Fruit fly (Drosophila melanogaster) whole organism, embryonic: ENCODE data around the gene Targ2.

Source experiments
- Ada2b ChIP-seq: fragments of 200-800 bp; sonication (Bioruptor generic); IDR thresholded peaks from 2 replicates; pipeline ENCODE4 v1.3.6; 2022; ENCODE audit warnings: missing biosample characterization, missing genetic modification characterization
- Awh ChIP-seq: fragments of 200-800 bp; sonication (Bioruptor generic); IDR thresholded peaks from 2 replicates; pipeline ENCODE4, ENCODE4 v1.3.6; 2022; ENCODE audit warnings: missing biosample characterization, missing genetic modification characterization
- CG1024 ChIP-seq: fragments of 200-800 bp; sonication (Bioruptor generic); IDR thresholded peaks from 2 replicates; pipeline ENCODE4 v1.3.6; 2022; ENCODE audit warnings: missing biosample characterization, missing genetic modification characterization
- CG12299 ChIP-seq: fragments of 200-800 bp; sonication (Bioruptor generic); optimal IDR thresholded peaks from 2 replicates; lab custom pipeline; 2018; ENCODE audit warnings: missing biosample characterization, mild to moderate bottlenecking, missing genetic modification characterization
- CG13775 ChIP-seq: fragments of 200-800 bp; sonication (Bioruptor generic); optimal IDR thresholded peaks from 3 replicates; lab custom pipeline; 2017; ENCODE audit warnings: missing biosample characterization, mild to moderate bottlenecking, missing genetic modification characterization
- CG14050 ChIP-seq: fragments of 200-800 bp; sonication (Bioruptor generic); IDR thresholded peaks from 3 replicates; pipeline ENCODE4 v1.3.6; 2022; ENCODE audit warnings: missing biosample characterization, missing genetic modification characterization
- CG17361 ChIP-seq: fragments of 200-800 bp; sonication (Bioruptor generic); IDR thresholded peaks from 3 replicates; pipeline ENCODE4 v1.3.6; 2022; ENCODE audit warnings: missing biosample characterization, missing genetic modification characterization
- CG17829 ChIP-seq: fragments of 200-800 bp; optimal IDR thresholded peaks from 2 replicates; lab custom pipeline; 2019; ENCODE audit warnings: missing biosample characterization, mild to moderate bottlenecking, missing genetic modification characterization, moderate library complexity
- CG18262 ChIP-seq: fragments of 200-800 bp; optimal IDR thresholded peaks from 3 replicates; lab custom pipeline; 2019; ENCODE audit warnings: missing biosample characterization, mild to moderate bottlenecking, missing genetic modification characterization, moderate library complexity
- CG30403 ChIP-seq: fragments of 200-800 bp; sonication (Bioruptor generic); optimal IDR thresholded peaks from 3 replicates; lab custom pipeline; 2016; ENCODE audit warnings: missing biosample characterization, missing genetic modification characterization
- CG31441 ChIP-seq: fragments of 200-800 bp; sonication (Bioruptor generic); IDR thresholded peaks from 2 replicates; pipeline ENCODE4 v1.3.6; 2022; ENCODE audit warnings: missing biosample characterization, missing genetic modification characterization
- CG32532 ChIP-seq: fragments of 200-800 bp; sonication (Bioruptor generic); IDR thresholded peaks from 2 replicates; pipeline ENCODE4 v1.3.6; 2022; ENCODE audit warnings: missing biosample characterization, missing genetic modification characterization
- CG32767 ChIP-seq: fragments of 200-800 bp; sonication (Bioruptor generic); IDR thresholded peaks from 2 replicates; pipeline ENCODE4 v1.3.6; 2022; ENCODE audit warnings: missing biosample characterization, missing genetic modification characterization
- CG32772 ChIP-seq: fragments of 200-800 bp; sonication (Bioruptor generic); IDR thresholded peaks from 2 replicates; pipeline ENCODE4 v1.3.6; 2022; ENCODE audit warnings: missing biosample characterization, missing genetic modification characterization
- CG34376 ChIP-seq: fragments of 200-800 bp; sonication (Bioruptor generic); optimal IDR thresholded peaks from 2 replicates; lab custom pipeline; 2018; ENCODE audit warnings: missing biosample characterization, mild to moderate bottlenecking, missing genetic modification characterization
- CG43689 ChIP-seq: fragments of 200-800 bp; sonication (Bioruptor generic); IDR thresholded peaks from 2 replicates; pipeline ENCODE4 v1.3.6; 2022; ENCODE audit warnings: missing biosample characterization, missing genetic modification characterization
- CG4404 ChIP-seq: fragments of 200-800 bp; sonication (Bioruptor generic); IDR thresholded peaks from 2 replicates; pipeline ENCODE4 v1.3.6; 2022; ENCODE audit warnings: missing biosample characterization, missing genetic modification characterization
- CG4820 ChIP-seq: fragments of 200-800 bp; sonication (Bioruptor generic); optimal IDR thresholded peaks from 3 replicates; lab custom pipeline; 2016; ENCODE audit warnings: missing biosample characterization, missing genetic modification characterization
- CG5245 ChIP-seq: fragments of 200-800 bp; sonication (Bioruptor generic); optimal IDR thresholded peaks from 3 replicates; lab custom pipeline; 2016; ENCODE audit warnings: missing biosample characterization, missing genetic modification characterization
- CG7786 ChIP-seq: fragments of 200-800 bp; sonication (Bioruptor generic); optimal IDR thresholded peaks from 2 replicates; lab custom pipeline; 2016; ENCODE audit warnings: missing biosample characterization, missing genetic modification characterization
- CG9215 ChIP-seq: fragments of 200-800 bp; sonication (Bioruptor generic); IDR thresholded peaks from 2 replicates; pipeline ENCODE4 v1.3.6; 2022; ENCODE audit warnings: missing biosample characterization, missing genetic modification characterization
- Camta ChIP-seq: fragments of 200-800 bp; sonication (Bioruptor generic); optimal IDR thresholded peaks from 2 replicates; lab custom pipeline; 2016; ENCODE audit warnings: missing biosample characterization, missing genetic modification characterization
- CoRest ChIP-seq: fragments of 200-800 bp; sonication (Bioruptor generic); optimal IDR thresholded peaks from 3 replicates; lab custom pipeline; 2018; ENCODE audit warnings: missing biosample characterization, mild to moderate bottlenecking, missing genetic modification characterization, moderate library complexity
- D19B ChIP-seq: fragments of 200-800 bp; sonication (Bioruptor generic); optimal IDR thresholded peaks from 2 replicates; lab custom pipeline; 2017; ENCODE audit warnings: missing biosample characterization, mild to moderate bottlenecking, missing genetic modification characterization
- Hr78 ChIP-seq, 2 experiments: fragments of 200-800 bp in 1 of 2; fragments of >200 bp in 1 of 2; sonication (Bioruptor generic) in 1 of 2; optimal IDR thresholded peaks; 2 replicates each; lab custom pipeline; 2017 to 2019; ENCODE audit warnings: missing biosample characterization in 2 of 2, missing genetic modification characterization in 2 of 2, mild to moderate bottlenecking in 1 of 2, moderate library complexity in 1 of 2
- Med ChIP-seq: fragments of 200-800 bp; sonication (Bioruptor generic); peaks from one replicate; lab custom pipeline; 2016; ENCODE audit warnings: missing biosample characterization, missing genetic modification characterization, mild to moderate bottlenecking, inconsistent platforms, moderate library complexity
- Myb ChIP-seq: fragments of 200-800 bp; sonication (Bioruptor generic); optimal IDR thresholded peaks from 2 replicates; lab custom pipeline; 2016; ENCODE audit warnings: missing biosample characterization, missing genetic modification characterization
- Neu2 ChIP-seq: fragments of 200-800 bp; sonication (Bioruptor generic); optimal IDR thresholded peaks from 3 replicates; lab custom pipeline; 2016; ENCODE audit warnings: missing biosample characterization, missing genetic modification characterization, borderline replicate concordance
- Rfx ChIP-seq: fragments of 200-800 bp; sonication (Bioruptor generic); IDR thresholded peaks from 2 replicates; pipeline ENCODE4 v1.3.6; 2022; ENCODE audit warnings: missing biosample characterization, missing genetic modification characterization
- Sin3A ChIP-seq: fragments of >200 bp; optimal IDR thresholded peaks from 2 replicates; lab custom pipeline; 2018
- bsh ChIP-seq, 2 experiments: fragments of 200-800 bp; sonication (Bioruptor generic); optimal IDR thresholded peaks; 2 replicates each; lab custom pipeline; 2017 to 2018; ENCODE audit warnings: mild to moderate bottlenecking in 2 of 2, missing biosample characterization in 2 of 2, missing genetic modification characterization in 2 of 2, moderate library complexity in 1 of 2
- btn ChIP-seq: fragments of 200-800 bp; sonication (Bioruptor generic); optimal IDR thresholded peaks from 2 replicates; lab custom pipeline; 2016; ENCODE audit warnings: missing biosample characterization, missing genetic modification characterization
- croc ChIP-seq: fragments of 200-800 bp; sonication (Bioruptor generic); conservative IDR thresholded peaks from 3 replicates; pipeline ENCODE4 v1.3.6; 2022; ENCODE audit warnings: missing biosample characterization, missing genetic modification characterization
- en ChIP-seq: fragments of 200-800 bp; sonication (Bioruptor generic); optimal IDR thresholded peaks from 2 replicates; lab custom pipeline; 2016; ENCODE audit warnings: missing biosample characterization, missing genetic modification characterization
- fru ChIP-seq: fragments of >200 bp; optimal IDR thresholded peaks from 2 replicates; lab custom pipeline; 2017
- ftz-f1 ChIP-seq: fragments of 200-800 bp; sonication (Bioruptor generic); optimal IDR thresholded peaks from 2 replicates; lab custom pipeline; 2016; ENCODE audit warnings: missing biosample characterization, missing genetic modification characterization
- gt ChIP-seq: fragments of 200-800 bp; sonication (Bioruptor generic); IDR thresholded peaks from 2 replicates; pipeline ENCODE4 v1.3.6; 2022; ENCODE audit warnings: missing biosample characterization, missing genetic modification characterization
- kah ChIP-seq: fragments of 200-800 bp; sonication (Bioruptor generic); optimal IDR thresholded peaks from 2 replicates; lab custom pipeline; 2018; ENCODE audit warnings: missing biosample characterization, mild to moderate bottlenecking, missing genetic modification characterization
- odd ChIP-seq: fragments of 200-800 bp; sonication (Bioruptor generic); optimal IDR thresholded peaks from 2 replicates; lab custom pipeline; 2017; ENCODE audit warnings: missing biosample characterization, mild to moderate bottlenecking, missing genetic modification characterization
- onecut ChIP-seq: fragments of 200-800 bp; sonication (Bioruptor generic); IDR thresholded peaks from 2 replicates; pipeline ENCODE4 v1.3.6; 2022; ENCODE audit warnings: missing biosample characterization, missing genetic modification characterization
- ranshi ChIP-seq: fragments of 200-800 bp; sonication (Bioruptor generic); IDR thresholded peaks from 2 replicates; pipeline ENCODE4 v1.3.6; 2022; ENCODE audit warnings: missing biosample characterization, missing genetic modification characterization
- repo ChIP-seq: fragments of 200-800 bp; sonication (Bioruptor generic); optimal IDR thresholded peaks from 2 replicates; lab custom pipeline; 2016; ENCODE audit warnings: missing biosample characterization, missing genetic modification characterization
- rib ChIP-seq: fragments of 200-800 bp; sonication (Bioruptor generic); IDR thresholded peaks from 2 replicates; pipeline ENCODE4 v1.3.6; 2022; ENCODE audit warnings: missing biosample characterization, missing genetic modification characterization
- row ChIP-seq: fragments of 200-800 bp; sonication (Bioruptor generic); IDR thresholded peaks from 3 replicates; pipeline ENCODE4 v1.3.6; 2022; ENCODE audit warnings: missing biosample characterization, missing genetic modification characterization
- run ChIP-seq: fragments of 200-800 bp; sonication (Bioruptor generic); optimal IDR thresholded peaks from 3 replicates; lab custom pipeline; 2018; ENCODE audit warnings: missing biosample characterization, mild to moderate bottlenecking, missing genetic modification characterization
- schlank ChIP-seq: fragments of 200-800 bp; sonication (Bioruptor generic); optimal IDR thresholded peaks from 2 replicates; lab custom pipeline; 2018; ENCODE audit warnings: missing biosample characterization, mild to moderate bottlenecking, missing genetic modification characterization
- sd ChIP-seq: fragments of 200-800 bp; sonication (Bioruptor generic); optimal IDR thresholded peaks from 3 replicates; lab custom pipeline; 2018; ENCODE audit warnings: missing biosample characterization, mild to moderate bottlenecking, missing genetic modification characterization, moderate library complexity
- sna ChIP-seq: fragments of 200-800 bp; sonication (Bioruptor generic); IDR thresholded peaks from 2 replicates; pipeline ENCODE4 v1.3.6; 2022; ENCODE audit warnings: missing biosample characterization, missing genetic modification characterization; ENCODE audit not compliant: partially characterized antibody
- tgo ChIP-seq: fragments of 200-800 bp; sonication (Bioruptor generic); IDR thresholded peaks from 3 replicates; pipeline ENCODE4 v1.3.6; 2022; ENCODE audit warnings: missing biosample characterization, missing genetic modification characterization
- tio ChIP-seq: fragments of 200-800 bp; sonication (Bioruptor generic); optimal IDR thresholded peaks from 2 replicates; lab custom pipeline; 2017; ENCODE audit warnings: missing biosample characterization, missing genetic modification characterization, inconsistent platforms
- ttk ChIP-seq: fragments of 200-800 bp; sonication (Bioruptor generic); IDR thresholded peaks from 2 replicates; pipeline ENCODE4 v2.1.2; 2022; ENCODE audit warnings: missing biosample characterization, missing genetic modification characterization
- wdn ChIP-seq: fragments of 200-800 bp; sonication (Bioruptor generic); IDR thresholded peaks from 2 replicates; pipeline ENCODE4 v1.3.6; 2022; ENCODE audit warnings: missing biosample characterization, missing genetic modification characterization
- zfh2 ChIP-seq: fragments of 200-800 bp; sonication (Bioruptor generic); optimal IDR thresholded peaks from 2 replicates; lab custom pipeline; 2016; ENCODE audit warnings: missing biosample characterization, missing genetic modification characterization

Targ2 gene

dm6 chr3L:21171905-21172304 is 31.1 kb downstream of the Targ2 start, which contains the start of gene Ac78C (continued):
- TF ChIP-seq CG7786 (peak; percentile 89), CG17361 (GFP tag; lab: Robert Waterston, UW) (peak; percentile 57; the same call in 1 of the 3 replicates), CG31441 (GFP tag; lab: Robert Waterston, UW) (no peak; the same call in 1 of the 2 replicates), CG4820 (GFP tag; lab: Kevin White, UChicago) (peak; percentile 64), wdn (GFP tag; lab: Robert Waterston, UW) (peak; percentile 90), Ada2b (GFP tag; lab: Robert Waterston, UW) (peak; percentile 90), CG30403 (peak; percentile 68), Awh (GFP tag; lab: Robert Waterston, UW) (peak; percentile 84), CG12299 (tag; lab: Kevin White, UChicago) (peak; percentile 87), sna (no peak), CG32772 (GFP tag; lab: Robert Waterston, UW) (peak; percentile 81), Rfx (GFP tag; lab: Robert Waterston, UW) (peak; percentile 95), en (GFP tag; lab: Kevin White, UChicago) (peak; percentile 60), Hr78 (GFP tag; optimal IDR thresholded peaks at IDR 0.05; lab: Kevin White, UChicago) (no peak), sd (peak; percentile 80), Sin3A (no peak), CG43689 (GFP tag; lab: Robert Waterston, UW) (no peak), CG18262 (tag; lab: Kevin White, UChicago) (no peak), CG14050 (GFP tag; lab: Robert Waterston, UW) (peak; percentile 81), ftz-f1 (GFP tag; lab: Kevin White, UChicago) (peak; percentile 36), kah (GFP tag; lab: Kevin White, UChicago) (peak; percentile 99), btn (peak; percentile 77), zfh2 (GFP tag; lab: Kevin White, UChicago) (peak; percentile 93), tgo (GFP tag; lab: Robert Waterston, UW) (peak; percentile 84), CG5245 (GFP tag; lab: Kevin White, UChicago) (peak; percentile 73), odd (peak; percentile 73), onecut (peak; percentile 71), bsh (GFP tag; optimal IDR thresholded peaks at IDR 0.05; lab: Kevin White, UChicago) (no peak), Myb (GFP tag; lab: Kevin White, UChicago) (peak; percentile 79), repo (GFP tag; lab: Kevin White, UChicago) (peak; percentile 91), fru (lab: Kevin White, UChicago) (no peak), croc (peak; percentile 51; the same call in 2 of the 3 replicates), CG32767 (GFP tag; lab: Robert Waterston, UW) (peak; percentile 77), CG1024 (GFP tag; lab: Robert Waterston, UW) (peak; percentile 49; the same call in 1 of the 2 replicates), rib (GFP tag; lab: Robert Waterston, UW) (peak; percentile 83), CG34376 (GFP tag; lab: Kevin White, UChicago) (peak; percentile 96), CG17829 (tag; lab: Kevin White, UChicago) (no peak), gt (peak; percentile 46; the same call in 1 of the 2 replicates), Neu2 (GFP tag; lab: Kevin White, UChicago) (peak; percentile 7), CG4404 (GFP tag; lab: Robert Waterston, UW) (peak; percentile 67; the same call in 1 of the 2 replicates), CoRest (peak; percentile 78), run (peak; percentile 72), ttk (GFP tag; lab: Robert Waterston, UW) (peak; percentile 75), CG13775 (GFP tag; lab: Kevin White, UChicago) (peak; percentile 51), row (GFP tag; lab: Robert Waterston, UW) (peak; percentile 86), D19B (GFP tag; lab: Kevin White, UChicago) (peak; percentile 80), Med (peak; percentile 100), ranshi (GFP tag; lab: Robert Waterston, UW) (peak; percentile 89), CG32532 (GFP tag; lab: Robert Waterston, UW) (peak; percentile 91), tio (peak; percentile 24), CG9215 (GFP tag; lab: Robert Waterston, UW) (peak; percentile 83), Camta (peak; percentile 78), schlank (tag; lab: Kevin White, UChicago) (peak; percentile 92)
